Fruit fly (Drosophila melanogaster): Measurements from ENCODE around the gene Gas8.

dm6 chrX:3485871-3486270, 18.8 kb downstream of the Gas8 start:
- TF ChIP-seq Myc (optimal IDR thresholded peaks at IDR 0.05) (no peak), h (optimal IDR thresholded peaks at IDR 0.05) (no peak)
